Worm (Caenorhabditis elegans): ENCODE measurements around the gene clec-252.

The clec-252 gene

ce11 chrV:18724810-18725209 is 23.8 kb downstream of the clec-252 start:
- TF ChIP-seq Y48G9A.11 (GFP tag; IDR thresholded peaks at IDR 0.05) (0 out of 2 replicates have a peak, but pooled peaks have one; percentile 22), set-16 (GFP tag; IDR thresholded peaks at IDR 0.05) (peak; percentile 45; the same call in 1 of the 2 replicates), D1046.2 (GFP tag; IDR thresholded peaks at IDR 0.05) (peak; percentile 90), dmd-9 (GFP tag; IDR thresholded peaks at IDR 0.05) (peak; percentile 68)

ce11 chrV:18724076-18724475 is 24.6 kb downstream of the clec-252 start:
- no peak for TF ChIP-seq duxl-1 (tag; optimal IDR thresholded peaks at IDR 0.05; ENCODE audit: poor library complexity)
- TF ChIP-seq aha-1 (tag), result peak; percentile 54
- peak in 1 of 2 experiments; percentile 4 for TF ChIP-seq ZK546.5 (tag; optimal IDR thresholded peaks at IDR 0.05)

- TF ChIP-seq dve-1 (tag; optimal IDR thresholded peaks at IDR 0.05; ENCODE audit: insufficient read depth) (peak; percentile 96), duxl-1 (tag; optimal IDR thresholded peaks at IDR 0.05; ENCODE audit: poor library complexity) (peak; percentile 99), lim-7 (GFP tag; IDR thresholded peaks at IDR 0.05) (no peak), mdl-1 (tag; optimal IDR thresholded peaks at IDR 0.05) (peak; percentile 30 to 36), lin-39 (tag; optimal IDR thresholded peaks at IDR 0.05) (no peak), dmd-6 (GFP tag; IDR thresholded peaks at IDR 0.05) (no peak), rbr-2 (tag; optimal IDR thresholded peaks at IDR 0.05) (peak; percentile 86), lsy-2 (tag; optimal IDR thresholded peaks at IDR 0.05) (peak; percentile 57 to 87), daf-16 (GFP tag; optimal IDR thresholded peaks at IDR 0.05) (no peak), daf-16 (tag; optimal IDR thresholded peaks at IDR 0.05) (peak; percentile 89), nhr-11 (tag; optimal IDR thresholded peaks at IDR 0.05) (peak; percentile 54), fkh-10 (GFP tag; optimal IDR thresholded peaks at IDR 0.05) (peak; percentile 33), attf-4 (tag; optimal IDR thresholded peaks at IDR 0.05) (peak; percentile 24), dpl-1 (GFP tag; optimal IDR thresholded peaks at IDR 0.05) (peak; percentile 65), zfp-2 (tag; optimal IDR thresholded peaks at IDR 0.05) (no peak), nhr-28 (tag; optimal IDR thresholded peaks at IDR 0.05) (peak; percentile 69), jun-1 (tag; optimal IDR thresholded peaks at IDR 0.05) (peak; percentile 28), saeg-2 (GFP tag; IDR thresholded peaks at IDR 0.05) (no peak), nhr-77 (tag; optimal IDR thresholded peaks at IDR 0.05) (peak; percentile 72), aha-1 (tag) (peak; percentile 97), lin-13 (GFP tag; optimal IDR thresholded peaks at IDR 0.05) (peak; percentile 64), mep-1 (tag; optimal IDR thresholded peaks at IDR 0.05) (peak; percentile 82), pha-4 (GFP tag; IDR thresholded peaks at IDR 0.05) (no peak), pha-4 (tag; optimal IDR thresholded peaks at IDR 0.05) (peak; percentile 79), hmg-1.1 (GFP tag; IDR thresholded peaks at IDR 0.05) (peak; percentile 57), ceh-28 (tag; optimal IDR thresholded peaks at IDR 0.05) (peak; percentile 81), hif-1 (tag; optimal IDR thresholded peaks at IDR 0.05) (peak in 1 of 2 experiments; percentile 19), spr-1 (tag; optimal IDR thresholded peaks at IDR 0.05) (no peak), unc-39 (tag; optimal IDR thresholded peaks at IDR 0.05) (no peak), mes-2 (tag; optimal IDR thresholded peaks at IDR 0.05; ENCODE audit: poor library complexity, severe bottlenecking) (no peak), nhr-6 (tag; optimal IDR thresholded peaks at IDR 0.05) (peak; percentile 95), F37D6.2 (tag; optimal IDR thresholded peaks at IDR 0.05) (peak; percentile 82), snpc-4 (tag; optimal IDR thresholded peaks at IDR 0.05) (peak; percentile 47), Y75B8A.6 (GFP tag; IDR thresholded peaks at IDR 0.05) (no peak), Y5F2A.4 (GFP tag; optimal IDR thresholded peaks at IDR 0.05) (no peak), hlh-30 (tag; optimal IDR thresholded peaks at IDR 0.05; ENCODE audit: insufficient read depth) (peak; percentile 80), nhr-25 (tag; optimal IDR thresholded peaks at IDR 0.05; ENCODE audit: borderline replicate concordance, insufficient read depth) (no peak)
Measured at ce11 chrV:18723604-18724003, 25.0 kb downstream of the clec-252 start.
